Fruit fly (Drosophila melanogaster): ENCODE data around the gene f.
A peak's percentile ranks its signal among the peaks of the same experiment; 100 is the strongest.

f gene

DNA sequence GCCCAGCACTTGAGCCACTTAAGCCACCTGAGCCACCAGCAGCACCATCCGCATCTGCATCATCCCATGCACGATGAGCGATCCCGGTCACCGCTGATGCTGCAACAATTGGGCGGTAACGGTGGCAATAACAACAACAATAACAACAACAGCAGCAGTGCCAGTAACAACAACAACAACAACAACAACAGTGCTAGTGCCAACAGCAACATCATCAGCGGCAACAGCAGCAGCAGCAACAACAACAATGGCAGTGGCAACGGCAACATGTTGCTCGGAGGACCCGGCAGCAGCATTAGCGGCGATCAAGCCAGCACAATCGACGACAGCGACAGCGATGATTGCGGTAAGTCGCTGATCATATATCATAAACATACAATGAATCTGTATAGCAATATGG, 82.8 kb downstream of the f start:
- TF ChIP-seq Dll (GFP tag; IDR thresholded peaks at IDR 0.05; ENCODE audit: partially characterized antibody) (no peak), Hmx (GFP tag; optimal IDR thresholded peaks at IDR 0.05) (no peak), CG4360 (GFP tag; IDR thresholded peaks at IDR 0.05) (peak; percentile 94), CG32767 (GFP tag; IDR thresholded peaks at IDR 0.05) (no peak), CG14667 (GFP tag; IDR thresholded peaks at IDR 0.05) (no peak), Blimp-1 (GFP tag; optimal IDR thresholded peaks at IDR 0.05) (no peak), dmrt11E (tag; optimal IDR thresholded peaks at IDR 0.05) (no peak), jumu (GFP tag; optimal IDR thresholded peaks at IDR 0.05) (no peak), CG30431 (GFP tag; optimal IDR thresholded peaks at IDR 0.05) (no peak), h (optimal IDR thresholded peaks at IDR 0.05) (no peak), CG2120 (GFP tag; optimal IDR thresholded peaks at IDR 0.05) (no peak), ssp (GFP tag; IDR thresholded peaks at IDR 0.05) (no peak), CG11504 (tag; optimal IDR thresholded peaks at IDR 0.05) (peak; percentile 52), zfh1 (GFP tag; IDR thresholded peaks at IDR 0.05) (no peak), YL-1 (GFP tag; optimal IDR thresholded peaks at IDR 0.05) (no peak), bowl (GFP tag; IDR thresholded peaks at IDR 0.05) (no peak)

DNA sequence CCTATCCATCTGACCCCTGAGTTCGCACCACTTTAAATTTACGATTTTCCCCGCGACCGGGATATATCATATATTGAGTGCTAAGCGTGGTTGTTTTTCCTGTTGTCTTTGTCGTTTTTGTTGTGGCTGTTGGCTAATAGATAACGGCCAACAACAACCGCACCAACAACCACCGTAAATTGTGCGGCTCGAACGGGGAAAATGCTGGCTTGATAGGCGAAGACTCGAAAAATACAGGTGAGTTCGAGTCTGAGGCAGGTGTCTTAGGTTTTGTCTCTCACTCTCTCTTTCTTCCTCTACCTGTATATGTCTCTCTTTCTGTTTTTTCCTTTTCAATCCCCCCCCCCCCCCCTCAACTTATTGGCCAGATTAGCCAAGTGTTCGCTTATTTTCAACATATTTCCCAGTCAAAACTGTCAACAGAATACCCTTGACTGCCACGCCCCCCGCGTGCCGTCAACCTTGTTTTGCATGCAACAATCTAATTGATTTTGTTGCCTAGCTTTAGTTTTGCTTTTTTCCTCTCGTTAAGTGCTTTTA, 84.1 kb downstream of the f start:
- TF ChIP-seq crol (GFP tag; IDR thresholded peaks at IDR 0.05), result peak; percentile 69
- peak; percentile 81 for TF ChIP-seq ac (GFP tag; optimal IDR thresholded peaks at IDR 0.05)
- TF ChIP-seq twi (tag; optimal IDR thresholded peaks at IDR 0.05), result no peak
- peak; percentile 85 for TF ChIP-seq CG4360 (GFP tag; IDR thresholded peaks at IDR 0.05)
- TF ChIP-seq crc (GFP tag; optimal IDR thresholded peaks at IDR 0.05), result no peak
- TF ChIP-seq CG1233 (GFP tag; optimal IDR thresholded peaks at IDR 0.05), result no peak
- no peak for TF ChIP-seq disco-r (GFP tag; optimal IDR thresholded peaks at IDR 0.05)
- TF ChIP-seq Nf-YB (GFP tag; optimal IDR thresholded peaks at IDR 0.05), result peak; percentile 40
- peak; percentile 61 for TF ChIP-seq sens (GFP tag)
- TF ChIP-seq chinmo (GFP tag; IDR thresholded peaks at IDR 0.05; ENCODE audit: partially characterized antibody), result no peak
- peak; percentile 33 for TF ChIP-seq CG1832 (GFP tag; optimal IDR thresholded peaks at IDR 0.05)

DNA sequence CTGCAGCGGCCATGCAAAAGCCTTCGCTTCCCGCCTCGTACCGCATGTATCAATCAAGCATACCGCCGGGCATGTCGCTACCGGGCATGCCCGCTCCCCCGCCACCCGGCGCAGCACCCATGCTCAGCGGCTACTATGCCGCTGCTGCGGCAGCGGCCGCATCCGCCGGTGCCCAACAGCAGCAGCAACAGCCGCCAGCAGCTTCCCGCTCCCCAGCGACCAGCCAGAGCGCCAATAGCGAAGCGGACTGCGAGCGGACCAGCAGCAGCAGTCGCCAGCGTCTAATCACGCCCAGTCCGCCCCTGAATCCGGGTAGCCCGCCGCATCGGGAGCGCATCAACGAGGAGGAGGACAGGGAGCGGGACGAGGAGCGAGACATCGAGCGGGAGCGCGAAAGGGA, 90.1 kb downstream of the f start:
- TF ChIP-seq Nf-YB (GFP tag; optimal IDR thresholded peaks at IDR 0.05) (peak; percentile 2), odd (GFP tag; optimal IDR thresholded peaks at IDR 0.05) (no peak), Med (GFP tag) (peak; percentile 29), sqz (GFP tag; optimal IDR thresholded peaks at IDR 0.05) (no peak), pum (GFP tag; optimal IDR thresholded peaks at IDR 0.05) (no peak), eve (GFP tag; optimal IDR thresholded peaks at IDR 0.05) (peak in 1 of 2 experiments; percentile 4), Ets65A (GFP tag) (peak; percentile 83), nom (GFP tag; optimal IDR thresholded peaks at IDR 0.05) (no peak), CG9215 (GFP tag; IDR thresholded peaks at IDR 0.05) (0 out of 2 replicates have a peak, but pooled peaks have one; percentile 14), Awh (GFP tag; IDR thresholded peaks at IDR 0.05) (no peak), sens (GFP tag) (peak; percentile 58), CG11723 (GFP tag; optimal IDR thresholded peaks at IDR 0.05) (no peak)

DNA sequence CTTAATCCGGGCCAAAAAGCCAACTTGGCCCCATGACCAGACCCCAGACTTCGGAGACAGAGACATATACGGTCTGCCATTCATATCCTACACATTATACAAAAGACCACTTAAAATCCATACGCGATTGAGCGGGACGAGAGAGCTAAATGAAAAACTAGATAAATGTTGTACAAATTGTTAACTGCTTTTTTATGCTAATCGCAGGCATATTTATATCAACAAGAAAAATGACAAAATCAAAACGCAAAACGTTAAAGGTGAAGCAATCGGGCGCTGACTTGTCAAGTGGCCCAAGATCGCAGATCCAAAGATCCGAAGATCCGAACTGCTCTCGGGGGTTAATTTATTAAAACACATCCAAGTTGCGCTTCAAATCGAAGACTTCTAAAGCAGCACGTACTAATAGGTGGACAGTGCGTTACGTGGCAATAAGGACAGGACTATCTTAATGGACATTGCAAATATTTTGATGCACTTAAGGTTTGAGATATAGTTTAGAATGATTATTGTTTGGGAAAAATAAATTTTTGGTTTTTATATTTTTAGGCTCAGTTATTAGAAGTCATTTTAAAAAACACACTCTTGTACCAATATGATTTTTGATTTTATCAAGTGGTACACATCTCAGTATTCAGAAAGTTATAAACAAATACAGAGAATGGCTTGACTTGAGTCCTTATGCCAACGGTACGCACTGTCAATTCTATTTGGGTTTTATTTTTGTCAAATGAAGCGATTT, 97.4 kb downstream of the f start:
- peak; percentile 49 for TF ChIP-seq CG7556 (GFP tag; optimal IDR thresholded peaks at IDR 0.05)
- no peak for TF ChIP-seq CG8089 (GFP tag; optimal IDR thresholded peaks at IDR 0.05)
- TF ChIP-seq Kr (GFP tag; optimal IDR thresholded peaks at IDR 0.05), result no peak
- TF ChIP-seq CG11560 (tag; IDR thresholded peaks at IDR 0.05), result no peak
- TF ChIP-seq Hmr (GFP tag; optimal IDR thresholded peaks at IDR 0.05), result peak; percentile 53
- TF ChIP-seq CG9817 (tag; optimal IDR thresholded peaks at IDR 0.05), result peak; percentile 26
- TF ChIP-seq wdn (GFP tag; IDR thresholded peaks at IDR 0.05), result no peak
- no peak for TF ChIP-seq CG3407 (GFP tag; optimal IDR thresholded peaks at IDR 0.05)
- no peak for TF ChIP-seq CG1603 (tag; optimal IDR thresholded peaks at IDR 0.05)
- TF ChIP-seq CG12155 (GFP tag; optimal IDR thresholded peaks at IDR 0.05), result peak; percentile 44
- TF ChIP-seq gsb (GFP tag; IDR thresholded peaks at IDR 0.05), result peak; percentile 45; the same call in 1 of the 2 replicates
- TF ChIP-seq CG17829 (tag; optimal IDR thresholded peaks at IDR 0.05), result peak; percentile 4
- no peak for TF ChIP-seq yki (optimal IDR thresholded peaks at IDR 0.05)

All from whole organism, embryonic.